Fruit fly (Drosophila melanogaster) ovary, adult (tissue): ENCODE results near the gene CG34433.

Experiments used
- CG17801 ChIP-seq: fragments of 200-800 bp; optimal IDR thresholded peaks from 2 replicates; lab custom pipeline; 2019; ENCODE audit warnings: missing biosample characterization, mild to moderate bottlenecking, missing genetic modification characterization, moderate library complexity; ENCODE audit not compliant: partially characterized antibody

Gene CG34433

dm6 chr3R:30649661-30650060, at the start of gene CG34433:
TSS of gene CG34433 (plus strand) at chr3R:30649961.
- no peak for TF ChIP-seq CG17801 (GFP tag; lab: Kevin White, UChicago)

DNA sequence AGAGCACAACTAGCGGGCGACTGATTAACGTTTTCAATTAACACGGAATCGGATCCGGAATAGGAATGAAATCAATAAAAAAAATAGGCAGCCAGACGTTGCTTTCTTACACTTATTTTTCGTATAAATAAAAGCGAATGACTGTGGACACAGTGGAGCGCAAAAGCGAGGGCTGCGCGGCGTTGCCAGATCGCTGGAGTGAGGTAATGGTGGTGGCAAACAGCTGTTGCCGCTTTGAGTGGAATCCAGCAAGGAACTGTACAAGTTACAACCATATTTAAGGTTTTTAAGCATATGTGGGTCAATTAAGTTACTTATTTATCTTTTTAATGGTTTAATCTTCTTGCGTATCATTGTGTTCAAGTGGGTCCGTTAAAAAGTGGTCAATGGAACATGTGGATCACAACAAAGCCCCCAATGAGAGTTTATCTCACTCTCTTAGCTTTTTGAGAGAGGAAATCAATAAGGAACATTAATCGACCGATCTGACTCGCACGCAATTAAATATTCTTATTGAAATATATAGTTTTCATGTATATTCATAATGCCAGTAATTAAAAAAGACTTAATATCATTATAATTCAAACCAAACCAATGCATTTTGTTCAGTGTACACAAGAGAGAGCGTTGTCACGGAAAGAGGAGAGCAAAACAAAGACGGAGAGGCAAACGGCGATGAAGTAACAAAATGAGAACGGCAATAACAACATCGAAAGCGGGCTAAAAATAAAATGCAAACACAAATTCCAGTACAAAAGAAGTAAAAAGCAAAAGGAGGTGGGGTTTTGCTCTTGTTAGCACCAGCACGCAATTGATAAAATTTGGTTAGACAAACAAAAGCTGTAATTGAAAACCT, 49.4 kb upstream of the CG34433 start:
- peak; percentile 88 for TF ChIP-seq CG17801 (GFP tag; lab: Kevin White, UChicago)

dm6 chr3R:30601440-30602256, 48.1 kb upstream of the CG34433 start, which contains the start of the genes CG2246 and CG31021:
TSS of gene CG2246 (minus strand) at chr3R:30601489.
TSS of gene CG31021 (plus strand) at chr3R:30602206.
- peak; percentile 37 for TF ChIP-seq CG17801 (GFP tag; lab: Kevin White, UChicago)

dm6 chr3R:30603881-30604280, 45.9 kb upstream of the CG34433 start, which contains the start of gene PH4alphaNE3:
TSS of gene PH4alphaNE3 (plus strand) at chr3R:30604181.
- no peak for TF ChIP-seq CG17801 (GFP tag; lab: Kevin White, UChicago)

DNA sequence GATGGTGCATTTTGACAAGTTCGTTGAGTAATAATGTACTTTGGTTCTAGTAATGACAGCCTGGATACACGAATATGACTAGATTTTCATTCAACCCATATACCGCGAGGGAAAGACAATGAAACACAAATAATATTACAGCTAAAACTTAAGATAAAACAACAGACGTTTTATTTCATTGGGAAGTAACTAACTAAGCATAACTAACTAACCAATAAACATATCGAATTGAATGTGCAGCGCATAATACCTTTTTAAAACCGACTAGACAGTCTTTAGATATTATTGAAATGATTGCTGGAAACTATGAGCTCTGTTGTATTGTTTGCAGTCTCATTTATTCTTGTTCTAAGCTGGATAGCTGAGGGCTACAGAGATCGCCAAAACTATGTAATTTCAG, 43.9 kb upstream of the CG34433 start, which contains the start of gene CG31016:
CG31016 (plus strand) TSS at position 301 of the 400 bp plus-strand sequence.
- no peak for TF ChIP-seq CG17801 (GFP tag; lab: Kevin White, UChicago)

DNA sequence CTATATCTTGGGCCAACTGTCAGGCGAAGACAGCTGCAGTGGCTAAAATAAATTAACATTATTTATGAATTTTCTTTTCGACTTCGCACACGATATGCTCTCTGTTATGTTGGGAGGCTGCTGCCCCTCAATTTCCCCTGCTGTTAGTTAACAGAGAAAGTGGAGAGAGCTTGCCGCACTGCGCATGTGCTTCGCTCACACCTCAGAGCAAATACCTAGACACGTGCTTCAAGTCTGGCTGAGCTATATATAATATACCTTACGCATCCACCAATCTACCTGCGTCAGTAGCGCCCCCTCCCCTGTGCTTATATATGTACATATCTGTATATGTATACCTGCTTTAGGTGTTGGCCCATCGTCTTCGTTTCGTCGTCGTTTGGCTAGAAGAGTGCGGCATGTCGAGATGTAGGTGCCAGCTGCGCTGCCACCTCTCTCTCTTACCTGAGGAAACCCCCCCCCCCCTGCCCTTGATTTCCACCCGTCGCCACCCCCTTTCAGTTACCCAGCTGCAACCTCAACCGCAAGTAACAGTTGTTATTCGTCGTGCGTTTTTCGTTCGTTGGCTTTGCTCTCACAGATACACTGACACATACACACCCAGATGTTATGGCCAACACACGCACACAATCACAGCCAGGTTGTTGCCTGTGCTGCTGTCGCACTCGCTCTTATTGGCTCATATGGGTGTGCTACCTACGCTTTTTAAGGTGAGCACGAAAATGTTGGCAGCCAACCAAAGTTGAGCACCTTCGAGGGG, 33.5 kb upstream of the CG34433 start:
- TF ChIP-seq CG17801 (GFP tag; lab: Kevin White, UChicago), result no peak

- no peak for TF ChIP-seq CG17801 (GFP tag; lab: Kevin White, UChicago)
Observed at dm6 chr3R:30617457-30617856, 32.3 kb upstream of the CG34433 start.

DNA sequence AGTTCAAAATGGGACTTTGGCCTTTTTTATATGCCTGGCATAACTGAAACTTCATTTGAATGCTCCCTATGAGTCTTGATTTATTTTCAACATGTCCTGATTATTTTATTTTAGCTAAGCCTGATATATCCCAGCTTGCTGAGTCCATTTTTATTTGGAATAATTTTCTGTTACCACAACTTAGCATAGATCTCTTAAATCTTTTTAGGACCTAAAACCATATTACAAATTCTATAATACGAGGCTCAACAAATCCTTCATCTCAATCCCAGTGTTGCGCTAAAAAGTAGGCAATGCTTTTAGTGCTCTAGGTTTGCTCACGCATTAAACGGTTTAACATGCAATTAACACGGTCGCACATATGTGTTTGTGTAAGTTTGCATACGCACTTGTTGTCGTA, 28.0 kb upstream of the CG34433 start, which contains the start of gene CG44954:
CG44954 (minus strand) TSS at position 101 of the 400 bp plus-strand sequence.
- no peak for TF ChIP-seq CG17801 (GFP tag; lab: Kevin White, UChicago)

DNA sequence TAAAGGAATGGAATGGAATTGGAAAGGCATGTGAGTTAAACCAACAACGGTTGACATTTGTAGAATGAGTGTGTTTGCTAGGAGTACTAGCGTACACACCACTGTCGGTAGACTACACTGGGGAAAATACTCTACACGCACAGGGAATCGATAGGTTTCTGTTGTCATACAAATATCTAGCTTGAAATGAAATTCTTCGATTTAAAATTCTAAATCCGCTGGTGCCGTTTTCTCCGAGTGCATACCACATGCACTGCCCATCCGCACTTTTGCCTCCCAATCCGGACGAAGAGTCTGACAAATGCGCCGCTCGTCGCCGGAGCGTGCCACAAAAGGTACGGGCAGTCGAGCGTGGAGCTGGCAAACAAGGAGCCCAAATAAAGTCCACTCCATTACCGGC, 20.8 kb upstream of the CG34433 start, which contains the start of gene CG2267:
CG2267 (minus strand) TSS at position 101 of the 400 bp plus-strand sequence.
- TF ChIP-seq CG17801 (GFP tag; lab: Kevin White, UChicago), result no peak

DNA sequence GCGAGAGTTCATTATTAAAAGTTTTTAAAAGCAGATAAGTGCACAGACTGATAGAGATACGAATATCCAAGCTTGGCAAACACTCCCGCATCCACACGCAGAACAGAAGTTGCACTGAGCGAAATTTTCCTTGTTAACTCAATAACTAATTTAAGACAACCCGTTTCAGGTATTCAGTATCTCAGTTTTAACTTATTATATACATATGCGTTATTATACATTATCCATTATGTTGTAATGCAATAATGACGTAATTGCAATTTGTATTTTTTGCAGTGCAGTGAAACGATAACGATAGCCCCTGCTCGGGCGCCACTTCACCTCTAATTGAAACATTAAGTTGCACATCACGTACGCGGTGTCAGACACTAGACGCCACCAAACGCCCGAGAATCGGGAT, 6.5 kb upstream of the CG34433 start:
- TF ChIP-seq CG17801 (GFP tag; lab: Kevin White, UChicago), result no peak

- TF ChIP-seq CG17801 (GFP tag; lab: Kevin White, UChicago), result no peak
Observed at dm6 chr3R:30645780-30646179, 4.0 kb upstream of the CG34433 start, which contains the start of gene CG31013. TSS of gene CG31013 (minus strand) at chr3R:30645880.

DNA sequence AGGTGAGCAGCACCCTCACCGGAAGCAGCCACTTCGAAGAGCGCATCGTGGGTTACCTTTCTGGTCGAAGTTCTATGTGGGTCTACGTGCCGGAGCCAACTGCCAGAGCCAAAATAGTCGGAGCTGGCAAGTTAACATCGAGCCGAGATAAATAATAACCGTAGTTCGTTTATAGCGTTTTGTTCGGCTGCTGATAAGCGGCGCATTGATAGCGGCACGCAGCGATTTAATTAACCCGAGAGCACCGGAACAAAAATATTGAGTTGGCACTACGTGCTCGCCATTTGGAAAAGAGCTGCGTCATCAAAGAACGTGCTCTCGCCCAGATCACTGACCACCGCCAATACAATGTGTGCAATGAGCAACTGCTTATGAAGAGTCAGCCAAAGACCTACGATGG, 1.3 kb upstream of the CG34433 start, which contains the start of gene PH4alphaPV:
PH4alphaPV (minus strand) TSS at position 101 of the 400 bp plus-strand sequence.
- no peak for TF ChIP-seq CG17801 (GFP tag; lab: Kevin White, UChicago)

dm6 chr3R:30648851-30649250, 910 bp upstream of the CG34433 start, which contains the start of gene CG34432:
TSS of gene CG34432 (plus strand) at chr3R:30649151.
- no peak for TF ChIP-seq CG17801 (GFP tag; lab: Kevin White, UChicago)

dm6 chr3R:30689653-30690052, 39.9 kb downstream of the CG34433 start:
- no peak for TF ChIP-seq CG17801 (GFP tag; lab: Kevin White, UChicago)
